Worm (Caenorhabditis elegans) whole organism, L4/young adult: ENCODE measurements around the gene F58G6.3.

Experiments used
- W03F9.2 ChIP-seq: fragments of 150-350 bp; optimal IDR thresholded peaks from 2 replicates; lab custom pipeline; 2014; ENCODE audit warnings: missing biosample characterization, missing genetic modification characterization
- dao-5 ChIP-seq: sonication (generic microtip); optimal IDR thresholded peaks from 2 replicates; lab custom pipeline; 2016; ENCODE audit warnings: missing genotype, missing genetic modification characterization, moderate library complexity, missing compliant biosample characterization
- him-1 ChIP-seq: sonication (generic microtip); optimal IDR thresholded peaks from 2 replicates; lab custom pipeline; 2016; ENCODE audit warnings: missing genotype, missing genetic modification reagents, missing genetic modification characterization, missing compliant biosample characterization

F58G6.3 gene

DNA sequence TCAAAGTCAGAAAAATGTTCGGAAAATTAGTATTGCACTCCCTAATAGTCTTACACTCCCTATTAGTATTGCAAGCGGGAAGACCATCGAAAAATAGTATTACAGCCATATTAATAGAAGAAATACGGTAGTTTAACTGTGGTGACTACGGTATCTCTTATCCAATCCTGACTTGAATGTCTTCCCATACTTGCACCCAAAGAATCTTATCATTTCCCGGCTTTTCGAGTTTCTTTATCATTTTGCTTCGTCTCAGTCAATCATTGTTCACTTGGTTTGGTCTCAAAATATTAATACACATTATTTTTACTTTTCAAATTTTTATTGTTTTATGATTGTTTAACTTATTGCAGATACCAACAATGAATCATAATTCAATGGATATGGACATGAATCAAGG is at the start of gene F58G6.3:
TSS of gene F58G6.3 (plus strand) at position 352 of the 400 bp plus-strand sequence.
- no peak for TF ChIP-seq dao-5 (tag; lab: Kevin White, UChicago)
- no peak for TF ChIP-seq him-1 (tag; lab: Kevin White, UChicago)

DNA sequence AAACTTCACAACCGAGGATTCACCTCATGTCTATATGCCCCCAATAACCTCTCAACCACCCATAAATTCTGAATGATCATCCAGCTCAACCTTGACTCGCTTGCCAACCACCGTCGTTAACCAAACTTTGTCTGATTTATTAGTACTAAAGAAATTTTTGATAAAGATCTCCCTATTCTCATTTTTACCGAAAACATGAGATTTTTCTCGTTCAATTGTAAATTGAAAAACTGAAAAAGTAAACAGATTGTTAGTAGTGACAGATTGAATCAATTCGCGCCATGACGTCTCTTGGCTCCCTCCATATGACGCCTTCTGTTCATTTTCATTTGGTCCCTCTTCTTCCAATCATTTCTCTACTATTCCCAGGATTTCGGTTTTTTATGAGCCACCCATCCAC is 45.4 kb upstream of the F58G6.3 start:
- TF ChIP-seq W03F9.2 (tag; lab: Kevin White, UChicago) (no peak), him-1 (tag; lab: Kevin White, UChicago) (no peak), dao-5 (tag; lab: Kevin White, UChicago) (no peak)

DNA sequence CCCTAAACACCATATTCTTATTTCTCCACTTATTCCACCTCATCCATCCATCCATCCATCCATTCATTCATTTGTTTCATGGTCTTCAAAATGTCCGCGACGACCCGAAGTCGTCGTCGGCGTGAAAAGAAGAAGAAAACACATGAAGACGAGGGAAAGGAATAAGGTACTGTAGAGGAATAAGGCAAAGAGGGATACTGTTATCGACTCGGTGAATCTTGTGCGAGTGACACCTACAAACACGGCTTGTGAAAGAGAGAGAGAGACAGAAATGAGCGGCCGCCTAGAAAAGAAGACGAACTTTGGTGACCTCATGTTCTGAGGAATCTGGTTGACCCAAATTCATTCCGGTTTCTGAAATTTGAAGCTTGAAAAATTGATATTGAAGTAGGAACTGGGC is 44.2 kb upstream of the F58G6.3 start:
- TF ChIP-seq him-1 (tag; lab: Kevin White, UChicago) (no peak), W03F9.2 (tag; lab: Kevin White, UChicago) (no peak), dao-5 (tag; lab: Kevin White, UChicago) (no peak)

DNA sequence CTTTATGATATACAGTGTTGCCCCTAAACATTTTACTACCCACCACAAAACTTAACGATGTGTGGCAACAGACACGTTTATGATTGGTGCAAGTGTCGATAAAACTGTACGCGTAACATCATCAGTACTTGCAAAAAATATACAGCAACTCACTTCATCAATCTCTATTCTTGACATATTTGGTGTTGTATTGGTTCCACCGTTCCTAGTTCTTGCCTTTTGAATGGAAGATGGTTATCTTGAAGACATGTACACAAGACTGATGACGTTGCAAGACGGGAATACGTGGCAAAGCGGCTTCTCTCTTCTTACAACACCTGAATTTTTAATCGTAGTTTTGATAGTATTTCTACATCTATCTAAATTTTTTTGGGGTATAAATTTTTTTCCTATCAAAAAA is 42.4 kb upstream of the F58G6.3 start:
- TF ChIP-seq him-1 (tag; lab: Kevin White, UChicago), result no peak
- no peak for TF ChIP-seq W03F9.2 (tag; lab: Kevin White, UChicago)
- TF ChIP-seq dao-5 (tag; lab: Kevin White, UChicago), result no peak

DNA sequence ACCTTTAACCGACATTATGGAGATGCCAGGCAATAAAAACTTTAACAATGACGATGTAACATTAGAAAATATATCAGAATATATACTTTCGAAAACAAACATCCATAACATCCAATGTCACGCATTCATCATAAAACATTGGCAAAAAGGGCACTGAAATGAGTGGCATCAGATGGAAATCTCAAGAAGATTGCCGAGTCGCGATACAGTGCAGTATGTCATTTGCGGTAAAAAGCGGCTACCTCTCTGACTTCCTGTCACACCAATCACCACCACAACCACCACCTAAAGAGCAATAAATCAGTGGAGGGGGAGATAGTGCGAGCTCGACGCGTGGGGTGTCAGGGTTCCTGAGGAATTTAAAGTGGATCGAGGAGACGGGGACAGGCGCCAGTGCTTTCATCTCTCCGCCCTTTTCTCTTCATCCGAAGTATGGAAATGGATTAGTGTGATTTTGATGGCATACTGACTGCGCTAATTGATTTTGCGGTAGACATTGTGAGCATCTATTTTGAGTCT is 40.2 kb upstream of the F58G6.3 start:
- no peak for TF ChIP-seq dao-5 (tag; lab: Kevin White, UChicago)

DNA sequence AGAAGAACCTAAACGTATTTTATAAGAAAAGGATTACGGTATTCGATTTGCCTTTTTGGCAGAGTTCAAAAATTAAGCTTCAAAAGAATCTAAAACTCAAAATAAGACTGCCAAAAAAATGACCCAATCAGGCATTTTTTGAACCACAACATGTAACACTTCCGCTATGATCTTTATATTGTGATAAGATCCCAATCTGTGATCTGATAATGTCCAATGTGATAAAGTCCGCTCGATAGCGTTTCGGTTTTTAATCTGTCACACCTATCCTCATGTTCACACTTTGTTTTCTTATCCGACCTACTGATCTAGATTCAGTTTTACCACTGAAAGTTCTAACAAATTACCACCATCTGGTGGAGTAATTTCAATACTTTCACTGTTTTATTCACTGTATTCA is 39.3 kb upstream of the F58G6.3 start:
- TF ChIP-seq dao-5 (tag; lab: Kevin White, UChicago) (no peak), him-1 (tag; lab: Kevin White, UChicago) (no peak), W03F9.2 (tag; lab: Kevin White, UChicago) (no peak)

DNA sequence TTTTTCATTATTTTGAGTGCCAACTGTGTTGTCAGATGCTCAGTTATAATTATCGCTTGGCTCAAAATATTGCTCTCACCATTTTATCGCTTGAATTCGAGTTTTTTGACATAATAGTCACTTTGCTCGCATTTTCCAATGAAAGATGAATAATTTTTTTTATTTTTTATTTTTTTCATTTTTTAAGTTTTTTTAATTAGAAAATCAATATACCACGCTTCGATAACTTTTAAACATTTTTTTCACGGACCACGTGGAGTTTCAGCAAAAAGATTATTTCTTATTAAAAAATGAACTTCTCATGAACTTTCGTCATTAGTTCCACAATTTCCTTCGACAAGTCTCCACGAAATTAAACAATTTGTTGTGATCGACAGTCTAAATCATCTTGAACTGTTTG is 38.6 kb upstream of the F58G6.3 start, which contains the start of gene elt-1:
TSS of gene elt-1 (plus strand) at position 301 of the 400 bp plus-strand sequence.
- TF ChIP-seq him-1 (tag; lab: Kevin White, UChicago), result no peak
- TF ChIP-seq dao-5 (tag; lab: Kevin White, UChicago), result no peak
- no peak for TF ChIP-seq W03F9.2 (tag; lab: Kevin White, UChicago)

DNA sequence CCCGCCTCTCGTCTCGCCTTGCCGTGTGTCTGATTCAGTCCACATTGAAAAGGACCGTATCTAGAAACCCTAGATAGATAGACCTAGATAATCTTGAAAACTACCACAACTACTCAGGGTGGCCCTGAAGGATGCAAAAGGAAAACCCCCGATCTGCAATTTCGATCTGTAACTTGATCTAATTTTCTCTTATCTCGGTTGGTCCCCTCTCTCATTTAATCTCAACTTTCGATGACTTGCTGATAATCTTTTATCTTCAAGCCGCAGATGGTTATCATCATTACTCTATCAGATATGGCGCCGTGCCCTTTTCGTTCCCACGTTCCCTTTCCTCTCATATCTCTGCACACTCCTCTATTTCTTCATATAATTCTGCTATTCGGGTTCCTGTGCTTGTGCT is 37.8 kb upstream of the F58G6.3 start:
- no peak for TF ChIP-seq dao-5 (tag; lab: Kevin White, UChicago)
- no peak for TF ChIP-seq him-1 (tag; lab: Kevin White, UChicago)
- no peak for TF ChIP-seq W03F9.2 (tag; lab: Kevin White, UChicago)

DNA sequence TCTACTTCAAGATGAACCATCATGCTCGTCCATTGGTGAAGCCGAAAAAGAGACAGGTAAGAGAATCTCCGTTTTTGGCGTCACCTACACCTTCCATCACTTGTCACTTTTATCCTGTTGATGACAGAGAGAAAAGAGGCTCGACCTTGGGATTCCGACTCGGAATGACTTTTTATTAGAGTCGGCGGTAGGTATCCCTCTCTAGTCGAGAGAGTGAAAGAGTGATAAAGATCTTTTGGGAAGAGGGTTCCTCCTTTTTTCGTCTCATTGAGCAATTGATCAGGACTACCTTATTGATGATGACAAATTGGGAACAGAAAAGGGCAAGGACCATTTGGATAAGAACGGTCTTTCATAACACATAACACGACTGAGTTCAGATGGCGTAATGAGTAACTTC is 36.0 kb upstream of the F58G6.3 start:
- no peak for TF ChIP-seq W03F9.2 (tag; lab: Kevin White, UChicago)
- TF ChIP-seq him-1 (tag; lab: Kevin White, UChicago), result no peak
- TF ChIP-seq dao-5 (tag; lab: Kevin White, UChicago), result no peak

DNA sequence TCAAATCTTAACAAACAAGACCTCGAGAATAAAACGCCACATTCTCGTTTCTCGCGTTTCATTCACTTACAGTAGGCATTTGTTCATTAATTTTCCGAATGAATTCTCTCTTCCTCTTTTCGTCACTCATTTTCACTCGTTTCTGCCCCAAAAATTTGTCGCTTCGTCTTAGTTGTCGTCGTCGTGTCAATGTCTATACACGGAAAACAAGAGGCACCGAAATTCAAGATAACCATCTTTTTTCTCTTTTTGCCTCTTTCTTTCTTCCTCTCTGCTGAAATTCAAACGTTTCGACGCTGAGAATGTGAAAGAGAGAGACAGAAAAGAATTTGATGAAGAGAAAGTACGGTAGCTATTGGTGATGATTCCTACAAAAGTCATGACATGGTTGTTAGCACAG is 35.3 kb upstream of the F58G6.3 start:
- TF ChIP-seq him-1 (tag; lab: Kevin White, UChicago) (no peak), dao-5 (tag; lab: Kevin White, UChicago) (no peak), W03F9.2 (tag; lab: Kevin White, UChicago) (no peak)

DNA sequence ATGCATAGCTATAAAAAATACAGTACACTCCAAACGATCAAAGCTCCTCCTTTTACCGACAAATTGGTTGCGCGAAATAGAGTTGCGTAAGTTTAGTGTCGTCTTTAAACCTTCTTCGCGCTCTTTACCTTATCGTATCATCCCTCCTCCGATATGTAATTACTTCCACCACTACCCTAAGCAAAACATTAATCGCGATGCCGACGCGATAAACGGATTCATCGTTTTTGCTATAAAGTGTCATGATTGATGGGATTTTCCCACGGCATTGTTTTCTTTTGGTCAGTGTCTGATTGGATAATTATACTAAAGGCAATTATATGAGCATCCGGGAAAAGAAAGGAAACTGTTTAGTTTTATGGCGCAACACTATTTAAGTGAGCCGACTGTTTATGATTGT is 34.5 kb upstream of the F58G6.3 start:
- TF ChIP-seq dao-5 (tag; lab: Kevin White, UChicago) (no peak), W03F9.2 (tag; lab: Kevin White, UChicago) (no peak), him-1 (tag; lab: Kevin White, UChicago) (no peak)

DNA sequence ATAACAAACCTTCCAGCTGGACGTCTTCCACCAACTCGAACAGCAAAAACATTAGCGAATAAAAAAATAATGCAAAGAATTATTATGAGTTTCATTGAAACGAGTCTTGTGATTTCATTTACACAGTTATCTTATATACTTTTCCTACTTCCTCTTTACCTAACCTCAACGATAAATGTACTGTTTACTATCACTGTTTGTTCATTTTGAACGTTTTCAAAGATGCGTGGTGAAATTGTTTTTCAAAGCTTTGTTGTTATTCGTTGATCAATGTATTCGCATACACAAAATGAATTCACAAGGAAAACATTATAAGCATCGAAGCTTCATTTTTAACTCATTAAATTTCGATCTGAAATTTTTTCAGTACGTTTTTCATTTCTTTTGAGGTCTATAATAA is 31.1 kb upstream of the F58G6.3 start, which contains the start of gene W09C2.7:
TSS of gene W09C2.7 (minus strand) at position 101 of the 400 bp plus-strand sequence.
- TF ChIP-seq dao-5 (tag; lab: Kevin White, UChicago) (no peak), him-1 (tag; lab: Kevin White, UChicago) (no peak), W03F9.2 (tag; lab: Kevin White, UChicago) (no peak)

DNA sequence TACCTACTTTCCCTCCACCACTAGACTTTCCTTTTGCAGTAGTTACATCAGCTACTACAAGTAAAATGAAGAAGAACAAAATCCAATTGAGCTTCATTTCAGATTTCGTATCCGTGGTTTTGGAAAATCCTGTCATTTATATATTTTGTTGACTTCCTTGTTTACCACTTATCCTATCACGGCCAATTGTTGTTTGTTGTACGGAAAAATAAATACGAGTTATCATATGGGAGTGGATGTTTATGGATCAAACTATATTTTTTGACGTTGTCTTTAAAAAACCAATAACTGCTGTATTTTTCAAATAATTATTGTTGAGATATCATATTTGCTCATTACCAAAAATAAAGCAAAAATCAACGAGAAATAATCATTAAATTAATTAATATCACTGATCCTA is 30.1 kb upstream of the F58G6.3 start, which contains the start of gene W09C2.9:
TSS of gene W09C2.9 (minus strand) at position 101 of the 400 bp plus-strand sequence.
- TF ChIP-seq W03F9.2 (tag; lab: Kevin White, UChicago), result no peak
- TF ChIP-seq dao-5 (tag; lab: Kevin White, UChicago), result no peak
- TF ChIP-seq him-1 (tag; lab: Kevin White, UChicago), result no peak

DNA sequence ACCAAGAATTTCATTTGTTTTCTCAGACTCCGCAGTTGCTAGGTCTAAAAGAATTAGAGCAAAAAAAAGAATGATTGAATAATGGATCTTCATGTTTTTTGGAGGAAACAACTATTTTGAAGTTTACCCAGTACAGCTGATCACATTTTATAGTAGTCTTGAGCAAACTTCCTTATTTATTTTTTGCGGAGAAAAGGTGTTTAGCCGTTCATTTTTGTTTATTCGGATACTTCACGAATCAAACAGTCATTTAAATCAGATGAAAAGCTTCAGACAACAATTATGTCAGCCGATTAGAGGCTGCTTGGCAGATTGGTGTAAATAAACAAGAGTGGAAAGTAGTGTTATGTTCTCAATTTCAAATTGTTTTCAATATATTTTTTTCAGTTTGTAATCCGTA is 29.1 kb upstream of the F58G6.3 start, which contains the start of gene W09C2.8:
TSS of gene W09C2.8 (minus strand) at position 101 of the 400 bp plus-strand sequence.
- no peak for TF ChIP-seq dao-5 (tag; lab: Kevin White, UChicago)
- no peak for TF ChIP-seq W03F9.2 (tag; lab: Kevin White, UChicago)
- TF ChIP-seq him-1 (tag; lab: Kevin White, UChicago), result no peak
